Fruit fly (Drosophila melanogaster) whole organism, adult: Measurements from ENCODE around the gene pros.

ENCODE experiments used
- CG11617 ChIP-seq: fragments of 200-800 bp; sonication (Bioruptor generic); optimal IDR thresholded peaks from 2 replicates; lab custom pipeline; 2017; ENCODE audit warnings: mild to moderate bottlenecking, missing biosample characterization, missing genetic modification reagents, missing genetic modification characterization
- CG14711 ChIP-seq: fragments of 200-800 bp; sonication (Bioruptor generic); optimal IDR thresholded peaks from 2 replicates; lab custom pipeline; 2018; ENCODE audit warnings: missing biosample characterization, mild to moderate bottlenecking, missing genetic modification characterization, moderate library complexity
- CG1620 ChIP-seq: fragments of 200-800 bp; sonication (Bioruptor generic); optimal IDR thresholded peaks from 2 replicates; lab custom pipeline; 2016; ENCODE audit warnings: missing biosample characterization, missing genetic modification characterization
- CG5204 ChIP-seq: fragments of 200-800 bp; sonication (Bioruptor generic); optimal IDR thresholded peaks from 2 replicates; lab custom pipeline; 2016; ENCODE audit warnings: missing biosample characterization, missing genetic modification characterization
- Hr96 ChIP-seq: fragments of 200-800 bp; sonication (Bioruptor generic); optimal IDR thresholded peaks from 2 replicates; lab custom pipeline; 2016; ENCODE audit warnings: missing biosample characterization, missing genetic modification characterization
- bab1 ChIP-seq: fragments of 200-800 bp; sonication (Bioruptor generic); optimal IDR thresholded peaks from 3 replicates; lab custom pipeline; 2019; ENCODE audit warnings: missing biosample characterization, mild to moderate bottlenecking, missing genetic modification characterization, moderate library complexity
- cic ChIP-seq: fragments of 200-800 bp; sonication (Bioruptor generic); optimal IDR thresholded peaks from 2 replicates; lab custom pipeline; 2017; ENCODE audit warnings: missing biosample characterization, mild to moderate bottlenecking, missing genetic modification characterization, moderate library complexity
- kay ChIP-seq: fragments of 200-800 bp; sonication (Bioruptor generic); peaks from one replicate; lab custom pipeline; 2016; ENCODE audit warnings: missing biosample characterization, missing genetic modification characterization, borderline replicate concordance
- tj ChIP-seq: fragments of 200-800 bp; sonication (Bioruptor generic); optimal IDR thresholded peaks from 3 replicates; lab custom pipeline; 2017; ENCODE audit warnings: missing biosample characterization, mild to moderate bottlenecking, missing genetic modification characterization, moderate library complexity
- toe ChIP-seq: fragments of 200-800 bp; sonication (Bioruptor generic); optimal IDR thresholded peaks from 2 replicates; lab custom pipeline; 2016; ENCODE audit warnings: missing biosample characterization, missing genetic modification characterization

- peak; percentile 41 for TF ChIP-seq CG14711
- peak; percentile 25 for TF ChIP-seq CG11617
- TF ChIP-seq cic, result no peak
- no peak for TF ChIP-seq CG1620 (GFP tag; lab: Kevin White, UChicago)
- TF ChIP-seq toe (GFP tag; lab: Kevin White, UChicago), result no peak
- no peak for TF ChIP-seq Hr96 (GFP tag; lab: Kevin White, UChicago)
- TF ChIP-seq kay (GFP tag; lab: Kevin White, UChicago), result no peak
- TF ChIP-seq bab1 (GFP tag; lab: Kevin White, UChicago), result peak; percentile 18
- no peak for TF ChIP-seq tj (GFP tag; lab: Kevin White, UChicago)
- no peak for TF ChIP-seq CG5204 (GFP tag; lab: Kevin White, UChicago)
Observed at dm6 chr3R:11435537-11436234, 107.4 kb downstream of the pros start, which contains the start of the genes Exd2 and CG5281.
